Fruit fly (Drosophila melanogaster) whole organism, embryonic: ENCODE results near the gene CG6052.

ENCODE experiments used
- Aef1 ChIP-seq: fragments of 200-800 bp; sonication (Bioruptor generic); IDR thresholded peaks from 3 replicates; pipeline ENCODE4 v1.3.6; 2022; ENCODE audit warnings: missing biosample characterization, missing genetic modification characterization
- CG10959 ChIP-seq: fragments of 200-800 bp; sonication (Bioruptor generic); IDR thresholded peaks from 2 replicates; pipeline ENCODE4 v1.3.6; 2022; ENCODE audit warnings: missing biosample characterization, missing genetic modification characterization
- CG12391 ChIP-seq: fragments of 200-800 bp; sonication (Bioruptor generic); optimal IDR thresholded peaks from 3 replicates; lab custom pipeline; 2018; ENCODE audit warnings: missing biosample characterization, mild to moderate bottlenecking, missing genetic modification characterization, moderate library complexity
- CG13287 ChIP-seq: fragments of 200-800 bp; sonication (Bioruptor generic); IDR thresholded peaks from 2 replicates; pipeline ENCODE4 v1.3.6; 2022; ENCODE audit warnings: missing biosample characterization, missing genetic modification characterization; ENCODE audit not compliant: partially characterized antibody
- CG13296 ChIP-seq: fragments of 200-800 bp; sonication (Bioruptor generic); optimal IDR thresholded peaks from 3 replicates; lab custom pipeline; 2018; ENCODE audit warnings: missing biosample characterization, mild to moderate bottlenecking, missing genetic modification characterization
- CG13424 ChIP-seq: fragments of 200-800 bp; sonication (Bioruptor generic); optimal IDR thresholded peaks from 2 replicates; lab custom pipeline; 2019; ENCODE audit warnings: missing biosample characterization, mild to moderate bottlenecking, missing genetic modification characterization, moderate library complexity
- CG17186 ChIP-seq: fragments of 200-800 bp; sonication (Bioruptor generic); optimal IDR thresholded peaks from 3 replicates; lab custom pipeline; 2017; ENCODE audit warnings: missing biosample characterization, missing genetic modification reagents, missing genetic modification characterization
- CG1792 ChIP-seq: fragments of 200-800 bp; sonication (Bioruptor generic); optimal IDR thresholded peaks from 2 replicates; lab custom pipeline; 2016; ENCODE audit warnings: missing biosample characterization, missing genetic modification characterization
- CG18619 ChIP-seq: fragments of 200-800 bp; sonication (Bioruptor generic); optimal IDR thresholded peaks from 3 replicates; lab custom pipeline; 2017; ENCODE audit warnings: missing biosample characterization, mild to moderate bottlenecking, missing genetic modification characterization
- CG2678 ChIP-seq: fragments of 200-800 bp; sonication (Bioruptor generic); optimal IDR thresholded peaks from 3 replicates; lab custom pipeline; 2019; ENCODE audit warnings: missing biosample characterization, mild to moderate bottlenecking, missing genetic modification characterization, moderate library complexity
- CG30403 ChIP-seq: fragments of 200-800 bp; sonication (Bioruptor generic); optimal IDR thresholded peaks from 3 replicates; lab custom pipeline; 2016; ENCODE audit warnings: missing biosample characterization, missing genetic modification characterization
- CG34224 ChIP-seq: fragments of 200-800 bp; sonication (Bioruptor generic); IDR thresholded peaks from 3 replicates; pipeline ENCODE4 v1.3.6; 2022; ENCODE audit warnings: missing biosample characterization, missing genetic modification characterization; ENCODE audit not compliant: partially characterized antibody
- CG34422 ChIP-seq: fragments of 200-800 bp; sonication (Bioruptor generic); IDR thresholded peaks from 3 replicates; pipeline ENCODE4 v1.3.6; 2022; ENCODE audit warnings: missing biosample characterization, missing genetic modification characterization
- CG3847 ChIP-seq: fragments of 200-800 bp; sonication (Bioruptor generic); IDR thresholded peaks from 2 replicates; pipeline ENCODE4 v1.3.6; 2022; ENCODE audit warnings: missing biosample characterization, missing genetic modification characterization
- CG43689 ChIP-seq: fragments of 200-800 bp; sonication (Bioruptor generic); IDR thresholded peaks from 2 replicates; pipeline ENCODE4 v1.3.6; 2022; ENCODE audit warnings: missing biosample characterization, missing genetic modification characterization
- CG4424 ChIP-seq: fragments of 200-800 bp; sonication (Bioruptor generic); optimal IDR thresholded peaks from 3 replicates; lab custom pipeline; 2016; ENCODE audit warnings: missing biosample characterization, missing genetic modification characterization
- CG4707 ChIP-seq: fragments of 200-800 bp; sonication (Bioruptor generic); optimal IDR thresholded peaks from 2 replicates; lab custom pipeline; 2018; ENCODE audit warnings: missing biosample characterization, mild to moderate bottlenecking, missing genetic modification characterization, moderate library complexity
- CG4730 ChIP-seq: fragments of 200-800 bp; sonication (Bioruptor generic); IDR thresholded peaks from 2 replicates; pipeline ENCODE4 v1.3.6; 2022; ENCODE audit warnings: missing biosample characterization, missing genetic modification characterization
- CG5180 ChIP-seq: fragments of 200-800 bp; sonication (Bioruptor generic); optimal IDR thresholded peaks from 3 replicates; lab custom pipeline; 2017; ENCODE audit warnings: missing biosample characterization, missing genetic modification characterization, mild to moderate bottlenecking, moderate library complexity, missing genetic modification reagents
- CG6813 ChIP-seq: fragments of 200-800 bp; sonication (Bioruptor generic); optimal IDR thresholded peaks from 2 replicates; lab custom pipeline; 2017; ENCODE audit warnings: missing biosample characterization, missing genetic modification characterization, mild to moderate bottlenecking, moderate library complexity, missing genetic modification reagents
- CG8281 ChIP-seq: fragments of 200-800 bp; sonication (Bioruptor generic); optimal IDR thresholded peaks from 2 replicates; lab custom pipeline; 2018; ENCODE audit warnings: missing biosample characterization, mild to moderate bottlenecking, missing genetic modification characterization, moderate library complexity
- CG8924 ChIP-seq: fragments of 200-800 bp; optimal IDR thresholded peaks from 3 replicates; lab custom pipeline; 2019; ENCODE audit warnings: missing biosample characterization, mild to moderate bottlenecking, missing genetic modification characterization, moderate library complexity
- CG8944 ChIP-seq: fragments of 200-800 bp; sonication (Bioruptor generic); optimal IDR thresholded peaks from 3 replicates; lab custom pipeline; 2016; ENCODE audit warnings: missing biosample characterization, missing genetic modification characterization
- CG9437 ChIP-seq: fragments of 200-800 bp; sonication (Bioruptor generic); optimal IDR thresholded peaks from 2 replicates; lab custom pipeline; 2018; ENCODE audit warnings: missing biosample characterization, mild to moderate bottlenecking, missing genetic modification characterization
- D19B ChIP-seq: fragments of 200-800 bp; sonication (Bioruptor generic); optimal IDR thresholded peaks from 2 replicates; lab custom pipeline; 2017; ENCODE audit warnings: missing biosample characterization, mild to moderate bottlenecking, missing genetic modification characterization
- Dref ChIP-seq: fragments of 200-800 bp; sonication (Bioruptor generic); IDR thresholded peaks from 2 replicates; pipeline ENCODE4 v1.3.6; 2022; ENCODE audit warnings: missing biosample characterization, missing genetic modification characterization
- Mad ChIP-seq: fragments of 200-800 bp; sonication (Bioruptor generic); optimal IDR thresholded peaks from 2 replicates; lab custom pipeline; 2016; ENCODE audit warnings: missing biosample characterization, missing genetic modification characterization
- Mes4 ChIP-seq: fragments of 200-800 bp; sonication (Bioruptor generic); optimal IDR thresholded peaks from 2 replicates; lab custom pipeline; 2016; ENCODE audit warnings: missing biosample characterization, missing genetic modification characterization
- NC2α ChIP-seq: fragments of 200-800 bp; sonication (Bioruptor generic); optimal IDR thresholded peaks from 2 replicates; lab custom pipeline; 2016; ENCODE audit warnings: missing biosample characterization, missing genetic modification characterization
- Nf-YA ChIP-seq: fragments of 200-800 bp; sonication (Bioruptor generic); IDR thresholded peaks from 2 replicates; pipeline ENCODE4 v1.3.6; 2022; ENCODE audit warnings: missing biosample characterization, missing genetic modification characterization
- Nf-YC ChIP-seq: fragments of 200-800 bp; optimal IDR thresholded peaks from 3 replicates; lab custom pipeline; 2019; ENCODE audit warnings: missing biosample characterization, mild to moderate bottlenecking, missing genetic modification characterization, moderate library complexity
- Pdp1 ChIP-seq, 2 experiments: fragments of 200-800 bp; sonication (Bioruptor generic); optimal IDR thresholded peaks; 3 replicates each; lab custom pipeline; 2016; ENCODE audit warnings: missing biosample characterization in 2 of 2, missing genetic modification characterization in 2 of 2, mild to moderate bottlenecking in 1 of 2, moderate library complexity in 1 of 2
- Sin3A ChIP-seq: fragments of >200 bp; optimal IDR thresholded peaks from 2 replicates; lab custom pipeline; 2018
- Sox100B ChIP-seq: fragments of 200-800 bp; sonication (Bioruptor generic); optimal IDR thresholded peaks from 3 replicates; lab custom pipeline; 2018; ENCODE audit warnings: missing biosample characterization, mild to moderate bottlenecking, missing genetic modification characterization
- Stat92E ChIP-seq, 3 experiments: fragments of >200 bp in 2 of 3; fragments of 200-800 bp in 1 of 3; sonication (Bioruptor generic) in 1 of 3; optimal IDR thresholded peaks; 2 replicates each; lab custom pipeline; 2017 to 2019; ENCODE audit warnings: missing biosample characterization in 3 of 3, missing genetic modification characterization in 3 of 3, mild to moderate bottlenecking in 1 of 3, moderate library complexity in 1 of 3
- Trl ChIP-seq, 3 experiments: fragments of >200 bp in 2 of 3; fragments of 200-800 bp in 1 of 3; sonication (Bioruptor generic) in 1 of 3; optimal IDR thresholded peaks; 2 replicates in 1 of 3; 3 replicates in 2 of 3; lab custom pipeline; 2016 to 2017; ENCODE audit warnings: missing biosample characterization in 1 of 3, missing genetic modification characterization in 1 of 3
- abd-A ChIP-seq: fragments of 200-800 bp; sonication (Bioruptor generic); optimal IDR thresholded peaks from 3 replicates; lab custom pipeline; 2019; ENCODE audit warnings: missing biosample characterization, mild to moderate bottlenecking, missing genetic modification characterization, moderate library complexity
- cg ChIP-seq: fragments of 200-800 bp; sonication (Bioruptor generic); optimal IDR thresholded peaks from 3 replicates; lab custom pipeline; 2019; ENCODE audit warnings: missing biosample characterization, mild to moderate bottlenecking, missing genetic modification characterization, moderate library complexity
- exex ChIP-seq: fragments of 200-800 bp; sonication (Bioruptor generic); optimal IDR thresholded peaks from 4 replicates; lab custom pipeline; 2018; ENCODE audit warnings: missing biosample characterization, mild to moderate bottlenecking, missing genetic modification characterization, moderate library complexity
- eyg ChIP-seq: fragments of 200-800 bp; sonication (Bioruptor generic); optimal IDR thresholded peaks from 3 replicates; lab custom pipeline; 2016; ENCODE audit warnings: missing biosample characterization, missing genetic modification characterization
- gem ChIP-seq: fragments of 200-800 bp; sonication (Bioruptor generic); optimal IDR thresholded peaks from 2 replicates; lab custom pipeline; 2019; ENCODE audit warnings: missing biosample characterization, mild to moderate bottlenecking, missing genetic modification characterization, moderate library complexity
- gro ChIP-seq: fragments of 200-800 bp; sonication (Bioruptor generic); optimal IDR thresholded peaks from 2 replicates; lab custom pipeline; 2016; ENCODE audit warnings: missing biosample characterization, missing genetic modification characterization
- lmd ChIP-seq: fragments of 200-800 bp; sonication (Bioruptor generic); IDR thresholded peaks from 2 replicates; pipeline ENCODE4 v1.3.6; 2022; ENCODE audit warnings: missing biosample characterization, missing genetic modification characterization
- mirr ChIP-seq: fragments of 200-800 bp; sonication (Bioruptor generic); optimal IDR thresholded peaks from 3 replicates; lab custom pipeline; 2018; ENCODE audit warnings: missing biosample characterization, mild to moderate bottlenecking, missing genetic modification characterization
- phol ChIP-seq: fragments of 200-800 bp; sonication (Bioruptor generic); optimal IDR thresholded peaks from 3 replicates; lab custom pipeline; 2018; ENCODE audit warnings: missing biosample characterization, mild to moderate bottlenecking, missing genetic modification characterization, moderate library complexity
- rib ChIP-seq: fragments of 200-800 bp; sonication (Bioruptor generic); IDR thresholded peaks from 2 replicates; pipeline ENCODE4 v1.3.6; 2022; ENCODE audit warnings: missing biosample characterization, missing genetic modification characterization
- ssp ChIP-seq: fragments of 200-800 bp; sonication (Bioruptor generic); IDR thresholded peaks from 2 replicates; pipeline ENCODE4 v1.3.6; 2022; ENCODE audit warnings: missing biosample characterization, missing genetic modification characterization
- tup ChIP-seq: fragments of 200-800 bp; sonication (Bioruptor generic); optimal IDR thresholded peaks from 2 replicates; lab custom pipeline; 2016; ENCODE audit warnings: missing biosample characterization, mild to moderate bottlenecking, missing genetic modification characterization, moderate library complexity
- twi ChIP-seq: fragments of 200-800 bp; optimal IDR thresholded peaks from 2 replicates; lab custom pipeline; 2019; ENCODE audit warnings: missing biosample characterization, mild to moderate bottlenecking, missing genetic modification characterization, moderate library complexity
- wek ChIP-seq: fragments of 200-800 bp; sonication (Bioruptor generic); optimal IDR thresholded peaks from 3 replicates; lab custom pipeline; 2018; ENCODE audit warnings: missing biosample characterization, mild to moderate bottlenecking, missing genetic modification characterization, moderate library complexity

Gene CG6052

dm6 chr3L:17740471-17740870, 11.3 kb upstream of the CG6052 start, which contains the start of gene CG7460 (continued):
- TF ChIP-seq CG4707 (GFP tag; lab: Kevin White, UChicago) (peak; percentile 14), CG9437 (GFP tag; lab: Kevin White, UChicago) (no peak), CG1792 (GFP tag; lab: Kevin White, UChicago) (no peak), CG8281 (tag; lab: Kevin White, UChicago) (peak; percentile 36), lmd (no peak), abd-A (no peak), Mes4 (GFP tag; lab: Kevin White, UChicago) (no peak), CG8924 (tag; lab: Kevin White, UChicago) (no peak), Nf-YA (GFP tag; lab: Robert Waterston, UW) (no peak), D19B (GFP tag; lab: Kevin White, UChicago) (no peak), Pdp1 (GFP tag; optimal IDR thresholded peaks at IDR 0.05; lab: Kevin White, UChicago) (no peak), ssp (GFP tag; lab: Robert Waterston, UW) (no peak), CG8944 (GFP tag; lab: Kevin White, UChicago) (no peak), CG13287 (GFP tag; lab: Robert Waterston, UW) (peak; percentile 18; the same call in 1 of the 2 replicates), CG18619 (GFP tag; lab: Kevin White, UChicago) (no peak), CG34224 (GFP tag; lab: Robert Waterston, UW) (0 out of 3 replicates have a peak, but pooled peaks have one; percentile 22), CG3847 (GFP tag; lab: Robert Waterston, UW) (no peak), CG12391 (tag; lab: Kevin White, UChicago) (no peak), Mad (no peak), twi (no peak), Sox100B (GFP tag; lab: Kevin White, UChicago) (peak; percentile 0), CG13424 (tag; lab: Kevin White, UChicago) (peak; percentile 16), Dref (GFP tag; lab: Robert Waterston, UW) (no peak), CG4730 (GFP tag; lab: Robert Waterston, UW) (no peak), Nf-YC (tag; lab: Kevin White, UChicago) (no peak), rib (peak; percentile 54; the same call in 1 of the 2 replicates), CG6813 (GFP tag; lab: Kevin White, UChicago) (no peak), CG30403 (GFP tag; lab: Kevin White, UChicago) (no peak), phol (tag; lab: Kevin White, UChicago) (no peak), exex (tag; lab: Kevin White, UChicago) (peak; percentile 84), CG34422 (GFP tag; lab: Robert Waterston, UW) (no peak), NC2α (no peak), CG13296 (peak; percentile 57), Stat92E (GFP tag; optimal IDR thresholded peaks at IDR 0.05; lab: Kevin White, UChicago) (no peak), CG17186 (GFP tag; lab: Kevin White, UChicago) (no peak), CG10959 (GFP tag; lab: Robert Waterston, UW) (no peak), wek (GFP tag; lab: Kevin White, UChicago) (peak; percentile 68), gro (GFP tag; lab: Kevin White, UChicago) (no peak), CG5180 (GFP tag; lab: Kevin White, UChicago) (no peak), Trl (optimal IDR thresholded peaks at IDR 0.05; lab: Kevin White, UChicago) (peak; percentile 75 to 84), Trl (GFP tag; optimal IDR thresholded peaks at IDR 0.05; lab: Kevin White, UChicago) (no peak), eyg (GFP tag; lab: Kevin White, UChicago) (no peak), cg (GFP tag; lab: Kevin White, UChicago) (no peak), tup (no peak), gem (tag; lab: Kevin White, UChicago) (no peak), CG43689 (GFP tag; lab: Robert Waterston, UW) (no peak), mirr (GFP tag; lab: Kevin White, UChicago) (peak; percentile 60), Aef1 (GFP tag; lab: Robert Waterston, UW) (no peak), Sin3A (no peak), CG4424 (GFP tag; lab: Kevin White, UChicago) (no peak), CG2678 (tag; lab: Kevin White, UChicago) (peak; percentile 31)
